Fruit fly (Drosophila melanogaster) whole organism, embryonic: ENCODE results near the gene CG33108.

Experiments
- Bdp1 ChIP-seq: fragments of 200-800 bp; sonication (Bioruptor generic); optimal IDR thresholded peaks from 3 replicates; lab custom pipeline; 2016; ENCODE audit warnings: missing biosample characterization, missing genetic modification characterization
- Blimp-1 ChIP-seq: fragments of 200-800 bp; sonication (Bioruptor generic); optimal IDR thresholded peaks from 3 replicates; lab custom pipeline; 2018; ENCODE audit warnings: missing biosample characterization, missing genetic modification characterization, mild to moderate bottlenecking, moderate library complexity, missing genetic modification reagents
- CG10959 ChIP-seq: fragments of 200-800 bp; sonication (Bioruptor generic); IDR thresholded peaks from 2 replicates; pipeline ENCODE4 v1.3.6; 2022; ENCODE audit warnings: missing biosample characterization, missing genetic modification characterization
- CG11456 ChIP-seq: fragments of 200-800 bp; sonication (Bioruptor generic); IDR thresholded peaks from 3 replicates; pipeline ENCODE4 v1.3.6; 2022; ENCODE audit warnings: missing biosample characterization, missing genetic modification characterization
- CG12299 ChIP-seq: fragments of 200-800 bp; sonication (Bioruptor generic); optimal IDR thresholded peaks from 2 replicates; lab custom pipeline; 2018; ENCODE audit warnings: missing biosample characterization, mild to moderate bottlenecking, missing genetic modification characterization
- CG13424 ChIP-seq: fragments of 200-800 bp; sonication (Bioruptor generic); optimal IDR thresholded peaks from 2 replicates; lab custom pipeline; 2019; ENCODE audit warnings: missing biosample characterization, mild to moderate bottlenecking, missing genetic modification characterization, moderate library complexity
- CG14050 ChIP-seq: fragments of 200-800 bp; sonication (Bioruptor generic); IDR thresholded peaks from 3 replicates; pipeline ENCODE4 v1.3.6; 2022; ENCODE audit warnings: missing biosample characterization, missing genetic modification characterization
- CG17359 ChIP-seq: fragments of 200-800 bp; sonication (Bioruptor generic); optimal IDR thresholded peaks from 3 replicates; lab custom pipeline; 2018; ENCODE audit warnings: missing biosample characterization, mild to moderate bottlenecking, missing genetic modification characterization, moderate library complexity
- CG18476 ChIP-seq: fragments of 200-800 bp; sonication (Bioruptor generic); optimal IDR thresholded peaks from 2 replicates; lab custom pipeline; 2016; ENCODE audit warnings: missing biosample characterization, mild to moderate bottlenecking, missing genetic modification characterization
- CG32767 ChIP-seq: fragments of 200-800 bp; sonication (Bioruptor generic); IDR thresholded peaks from 2 replicates; pipeline ENCODE4 v1.3.6; 2022; ENCODE audit warnings: missing biosample characterization, missing genetic modification characterization
- CG33557 ChIP-seq: fragments of 200-800 bp; sonication (Bioruptor generic); optimal IDR thresholded peaks from 2 replicates; lab custom pipeline; 2019; ENCODE audit warnings: missing biosample characterization, mild to moderate bottlenecking, missing genetic modification characterization, moderate library complexity
- CG34422 ChIP-seq: fragments of 200-800 bp; sonication (Bioruptor generic); IDR thresholded peaks from 3 replicates; pipeline ENCODE4 v1.3.6; 2022; ENCODE audit warnings: missing biosample characterization, missing genetic modification characterization
- CG4730 ChIP-seq: fragments of 200-800 bp; sonication (Bioruptor generic); IDR thresholded peaks from 2 replicates; pipeline ENCODE4 v1.3.6; 2022; ENCODE audit warnings: missing biosample characterization, missing genetic modification characterization
- CG4854 ChIP-seq: fragments of 200-800 bp; sonication (Bioruptor generic); optimal IDR thresholded peaks from 2 replicates; lab custom pipeline; 2016; ENCODE audit warnings: missing biosample characterization, missing genetic modification characterization, inconsistent platforms
- CG6689 ChIP-seq: fragments of 200-800 bp; sonication (Bioruptor generic); IDR thresholded peaks from 2 replicates; pipeline ENCODE4 v1.3.6; 2022; ENCODE audit warnings: missing biosample characterization, missing genetic modification characterization
- CG6791 ChIP-seq: fragments of 200-800 bp; sonication (Bioruptor generic); IDR thresholded peaks from 3 replicates; pipeline ENCODE4 v1.3.6; 2022; ENCODE audit warnings: missing biosample characterization, missing genetic modification characterization; ENCODE audit not compliant: partially characterized antibody
- CG6813 ChIP-seq: fragments of 200-800 bp; sonication (Bioruptor generic); optimal IDR thresholded peaks from 2 replicates; lab custom pipeline; 2017; ENCODE audit warnings: missing biosample characterization, missing genetic modification characterization, mild to moderate bottlenecking, moderate library complexity, missing genetic modification reagents
- CG8290 ChIP-seq, 3 experiments: fragments of 200-800 bp; sonication (Bioruptor generic); optimal IDR thresholded peaks; 2 replicates each; lab custom pipeline; 2016 to 2019; ENCODE audit warnings: missing biosample characterization in 3 of 3, missing genetic modification characterization in 3 of 3, mild to moderate bottlenecking in 2 of 3, moderate library complexity in 1 of 3
- CG8478 ChIP-seq: fragments of >200 bp; optimal IDR thresholded peaks from 2 replicates; lab custom pipeline; 2018
- CG8765 ChIP-seq: fragments of 200-800 bp; sonication (Bioruptor generic); IDR thresholded peaks from 2 replicates; pipeline ENCODE4 v1.3.6; 2022; ENCODE audit warnings: missing biosample characterization, missing genetic modification characterization
- CG9876 ChIP-seq: fragments of 200-800 bp; sonication (Bioruptor generic); optimal IDR thresholded peaks from 2 replicates; lab custom pipeline; 2016; ENCODE audit warnings: missing biosample characterization, missing genetic modification characterization
- Dad ChIP-seq: fragments of 200-800 bp; sonication (Bioruptor generic); optimal IDR thresholded peaks from 3 replicates; lab custom pipeline; 2016; ENCODE audit warnings: missing biosample characterization, missing genetic modification characterization
- Dref ChIP-seq: fragments of 200-800 bp; sonication (Bioruptor generic); IDR thresholded peaks from 2 replicates; pipeline ENCODE4 v1.3.6; 2022; ENCODE audit warnings: missing biosample characterization, missing genetic modification characterization
- Eip74EF ChIP-seq, 2 experiments: fragments of 200-800 bp in 1 of 2; fragments of >200 bp in 1 of 2; sonication (Bioruptor generic) in 1 of 2; optimal IDR thresholded peaks; 2 replicates each; lab custom pipeline; 2017 to 2019; ENCODE audit warnings: missing biosample characterization in 2 of 2, missing genetic modification characterization in 2 of 2, mild to moderate bottlenecking in 1 of 2, moderate library complexity in 1 of 2
- Hr39 ChIP-seq: fragments of >200 bp; optimal IDR thresholded peaks from 2 replicates; lab custom pipeline; 2017
- Jarid2 ChIP-seq: fragments of 200-800 bp; sonication (Bioruptor generic); optimal IDR thresholded peaks from 3 replicates; lab custom pipeline; 2017; ENCODE audit warnings: mild to moderate bottlenecking, missing biosample characterization, missing genetic modification reagents, missing genetic modification characterization
- Ssrp ChIP-seq: fragments of 200-800 bp; sonication (Bioruptor generic); optimal IDR thresholded peaks from 2 replicates; lab custom pipeline; 2018; ENCODE audit warnings: missing biosample characterization, mild to moderate bottlenecking, missing genetic modification characterization, moderate library complexity
- Trl ChIP-seq, 3 experiments: fragments of >200 bp in 2 of 3; fragments of 200-800 bp in 1 of 3; sonication (Bioruptor generic) in 1 of 3; optimal IDR thresholded peaks; 2 replicates in 1 of 3; 3 replicates in 2 of 3; lab custom pipeline; 2016 to 2017; ENCODE audit warnings: missing biosample characterization in 1 of 3, missing genetic modification characterization in 1 of 3
- ato ChIP-seq: fragments of 200-800 bp; sonication (Bioruptor generic); IDR thresholded peaks from 2 replicates; pipeline ENCODE4 v1.3.6; 2022; ENCODE audit warnings: missing biosample characterization, missing genetic modification characterization; ENCODE audit not compliant: partially characterized antibody
- br ChIP-seq: fragments of >200 bp; optimal IDR thresholded peaks from 2 replicates; lab custom pipeline; 2017
- ci ChIP-seq: fragments of 200-800 bp; sonication (Bioruptor generic); IDR thresholded peaks from 3 replicates; pipeline ENCODE4 v1.3.6; 2022; ENCODE audit warnings: missing biosample characterization, missing genetic modification characterization
- da ChIP-seq: fragments of 200-800 bp; sonication (Bioruptor generic); optimal IDR thresholded peaks from 2 replicates; lab custom pipeline; 2016; ENCODE audit warnings: missing biosample characterization, missing genetic modification characterization
- disco-r ChIP-seq: fragments of 200-800 bp; sonication (Bioruptor generic); optimal IDR thresholded peaks from 2 replicates; lab custom pipeline; 2016; ENCODE audit warnings: missing biosample characterization, missing genetic modification characterization
- fu2 ChIP-seq: fragments of 200-800 bp; sonication (Bioruptor generic); optimal IDR thresholded peaks from 2 replicates; lab custom pipeline; 2016; ENCODE audit warnings: missing biosample characterization, missing genetic modification characterization
- hkb ChIP-seq, 2 experiments: fragments of 200-800 bp in 1 of 2; fragments of >200 bp in 1 of 2; sonication (Bioruptor generic) in 1 of 2; IDR thresholded peaks in 1 of 2; optimal IDR thresholded peaks in 1 of 2; 2 replicates each; pipeline versions ENCODE4 v1.3.6 to Lab custom; 2017 to 2022; ENCODE audit warnings: missing biosample characterization in 1 of 2, missing genetic modification characterization in 1 of 2
- ind ChIP-seq: fragments of 200-800 bp; sonication (Bioruptor generic); optimal IDR thresholded peaks from 3 replicates; lab custom pipeline; 2016; ENCODE audit warnings: missing biosample characterization, missing genetic modification characterization
- klu ChIP-seq: fragments of 200-800 bp; sonication (Bioruptor generic); IDR thresholded peaks from 2 replicates; pipeline ENCODE4 v1.3.6; 2022; ENCODE audit warnings: missing biosample characterization, missing genetic modification characterization
- lmd ChIP-seq: fragments of 200-800 bp; sonication (Bioruptor generic); IDR thresholded peaks from 2 replicates; pipeline ENCODE4 v1.3.6; 2022; ENCODE audit warnings: missing biosample characterization, missing genetic modification characterization
- mirr ChIP-seq: fragments of 200-800 bp; sonication (Bioruptor generic); optimal IDR thresholded peaks from 3 replicates; lab custom pipeline; 2018; ENCODE audit warnings: missing biosample characterization, mild to moderate bottlenecking, missing genetic modification characterization
- nerfin-1 ChIP-seq: fragments of 200-800 bp; sonication (Bioruptor generic); optimal IDR thresholded peaks from 3 replicates; lab custom pipeline; 2019; ENCODE audit warnings: missing biosample characterization, mild to moderate bottlenecking, missing genetic modification characterization, moderate library complexity
- nmo ChIP-seq: fragments of 200-800 bp; sonication (Bioruptor generic); optimal IDR thresholded peaks from 2 replicates; lab custom pipeline; 2018; ENCODE audit warnings: missing biosample characterization, mild to moderate bottlenecking, missing genetic modification characterization, moderate library complexity
- otp ChIP-seq: fragments of 200-800 bp; sonication (Bioruptor generic); IDR thresholded peaks from 3 replicates; pipeline ENCODE4, ENCODE4 v1.3.6; 2022; ENCODE audit warnings: missing biosample characterization, missing genetic modification characterization
- row ChIP-seq: fragments of 200-800 bp; sonication (Bioruptor generic); IDR thresholded peaks from 3 replicates; pipeline ENCODE4 v1.3.6; 2022; ENCODE audit warnings: missing biosample characterization, missing genetic modification characterization
- seq ChIP-seq: fragments of 200-800 bp; sonication (Bioruptor generic); IDR thresholded peaks from 2 replicates; pipeline ENCODE4 v1.3.6; 2022; ENCODE audit warnings: missing biosample characterization, missing genetic modification characterization
- shn ChIP-seq: fragments of 200-800 bp; sonication (Bioruptor generic); optimal IDR thresholded peaks from 3 replicates; lab custom pipeline; 2016; ENCODE audit warnings: missing biosample characterization, missing genetic modification characterization
- so ChIP-seq: fragments of 200-800 bp; sonication (Bioruptor generic); IDR thresholded peaks from 3 replicates; pipeline ENCODE4 v1.3.6; 2022; ENCODE audit warnings: missing biosample characterization, missing genetic modification characterization
- sob ChIP-seq: fragments of 200-800 bp; sonication (Bioruptor generic); IDR thresholded peaks from 2 replicates; pipeline ENCODE4 v1.3.6; 2022; ENCODE audit warnings: missing biosample characterization, missing genetic modification characterization
- sr ChIP-seq: fragments of 200-800 bp; sonication (Bioruptor generic); IDR thresholded peaks from 3 replicates; pipeline ENCODE4 v1.3.6; 2022; ENCODE audit warnings: missing biosample characterization, missing genetic modification characterization
- ssp ChIP-seq: fragments of 200-800 bp; sonication (Bioruptor generic); IDR thresholded peaks from 2 replicates; pipeline ENCODE4 v1.3.6; 2022; ENCODE audit warnings: missing biosample characterization, missing genetic modification characterization
- z ChIP-seq: fragments of 200-800 bp; sonication (Bioruptor generic); IDR thresholded peaks from 3 replicates; pipeline ENCODE4 v1.3.6; 2022; ENCODE audit warnings: missing biosample characterization, missing genetic modification characterization

Gene CG33108

DNA sequence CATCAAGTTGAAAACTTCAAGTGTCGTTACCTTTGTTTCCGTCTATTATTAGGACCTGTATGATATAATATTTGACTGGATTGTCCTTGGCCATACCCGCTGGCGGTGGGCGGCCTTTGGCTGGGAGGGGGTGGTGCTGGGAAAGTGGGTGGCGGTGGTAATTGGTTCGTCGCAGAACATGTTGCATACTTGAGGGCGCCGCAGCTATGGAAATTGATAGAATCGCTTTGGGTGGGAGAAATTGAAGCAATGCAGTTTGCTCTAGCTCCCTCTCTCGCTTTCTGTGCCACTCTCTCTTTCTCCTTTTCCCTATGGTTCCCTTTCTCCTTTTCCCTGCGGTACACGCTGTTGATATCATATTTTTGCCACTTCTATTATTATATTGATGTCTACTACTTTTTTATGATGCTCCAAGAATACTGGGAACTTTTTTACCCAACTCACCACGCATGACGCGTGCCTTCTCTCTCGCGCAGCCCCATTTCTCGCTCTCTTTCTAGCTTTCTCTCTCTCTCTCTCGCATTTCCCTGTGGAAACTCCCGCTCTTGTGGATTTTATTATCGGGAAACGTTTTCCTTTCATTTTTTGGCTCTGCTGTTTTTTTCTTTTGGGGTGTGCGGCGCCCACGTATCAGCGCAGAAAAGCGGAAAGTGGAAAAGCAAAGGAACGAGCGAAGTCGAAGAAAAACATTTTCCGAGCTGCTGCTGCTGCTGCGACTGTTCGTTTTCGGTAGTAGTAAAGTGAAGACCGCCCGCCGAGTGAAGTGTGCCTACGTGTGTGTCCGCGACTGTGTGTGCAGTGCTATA is 30.3 kb upstream of the CG33108 start (continued):
- TF ChIP-seq seq (GFP tag; lab: Robert Waterston, UW) (no peak), disco-r (no peak), CG6813 (no peak), Dref (GFP tag; lab: Robert Waterston, UW) (no peak), otp (GFP tag; lab: Robert Waterston, UW) (no peak), CG11456 (GFP tag; lab: Robert Waterston, UW) (no peak), ci (GFP tag; lab: Robert Waterston, UW) (peak; percentile 41; the same call in 2 of the 3 replicates), CG12299 (tag; lab: Kevin White, UChicago) (no peak), lmd (no peak), Trl (optimal IDR thresholded peaks at IDR 0.05; lab: Kevin White, UChicago) (peak; percentile 67 to 81), Trl (GFP tag; optimal IDR thresholded peaks at IDR 0.05; lab: Kevin White, UChicago) (no peak), Bdp1 (GFP tag; lab: Kevin White, UChicago) (no peak), CG8765 (GFP tag; lab: Robert Waterston, UW) (no peak), nerfin-1 (tag; lab: Kevin White, UChicago) (no peak), Dad (GFP tag; lab: Kevin White, UChicago) (no peak), CG10959 (GFP tag; lab: Robert Waterston, UW) (no peak), so (GFP tag; lab: Robert Waterston, UW) (0 out of 3 replicates have a peak, but pooled peaks have one; percentile 6), hkb (optimal IDR thresholded peaks at IDR 0.05; lab: Kevin White, UChicago) (no peak), hkb (GFP tag; IDR thresholded peaks at IDR 0.05; lab: Robert Waterston, UW) (0 out of 2 replicates have a peak, but pooled peaks have one; percentile 8), CG4854 (GFP tag; lab: Kevin White, UChicago) (no peak), CG9876 (no peak), CG18476 (GFP tag; lab: Kevin White, UChicago) (no peak), row (no peak), Blimp-1 (GFP tag; lab: Kevin White, UChicago) (no peak), Eip74EF (GFP tag; optimal IDR thresholded peaks at IDR 0.05; lab: Kevin White, UChicago) (no peak), CG33557 (GFP tag; lab: Kevin White, UChicago) (no peak), sr (GFP tag; lab: Robert Waterston, UW) (peak; percentile 93), CG17359 (tag; lab: Kevin White, UChicago) (no peak), CG4730 (no peak), ato (GFP tag; lab: Robert Waterston, UW) (no peak), CG8290 (GFP tag; optimal IDR thresholded peaks at IDR 0.05; lab: Kevin White, UChicago) (peak; percentile 71), CG8290 (tag; optimal IDR thresholded peaks at IDR 0.05; lab: Kevin White, UChicago) (peak; percentile 28 to 90), br (lab: Kevin White, UChicago) (no peak), Ssrp (tag; lab: Kevin White, UChicago) (no peak), CG14050 (GFP tag; lab: Robert Waterston, UW) (no peak), CG13424 (no peak), CG8478 (no peak), shn (GFP tag; lab: Kevin White, UChicago) (no peak), da (GFP tag; lab: Kevin White, UChicago) (no peak), mirr (GFP tag; lab: Kevin White, UChicago) (no peak), klu (GFP tag; lab: Robert Waterston, UW) (no peak), CG34422 (GFP tag; lab: Robert Waterston, UW) (no peak), Hr39 (no peak), z (no peak), fu2 (GFP tag; lab: Kevin White, UChicago) (no peak), nmo (GFP tag; lab: Kevin White, UChicago) (no peak), ind (GFP tag; lab: Kevin White, UChicago) (no peak), Jarid2 (GFP tag; lab: Kevin White, UChicago) (no peak), CG6689 (GFP tag; lab: Robert Waterston, UW) (no peak), ssp (no peak), sob (no peak), CG6791 (GFP tag; lab: Robert Waterston, UW) (no peak), CG32767 (peak; percentile 36; the same call in 1 of the 2 replicates)
